Fruit fly (Drosophila melanogaster) whole organism, embryonic: Measurements from ENCODE around the gene CG11307.

Source experiments
- ATbp ChIP-seq: fragments of 200-800 bp; sonication (Bioruptor generic); optimal IDR thresholded peaks from 2 replicates; lab custom pipeline; 2017; ENCODE audit warnings: missing biosample characterization, mild to moderate bottlenecking, missing genetic modification characterization, missing genetic modification reagents
- Bdp1 ChIP-seq: fragments of 200-800 bp; sonication (Bioruptor generic); optimal IDR thresholded peaks from 3 replicates; lab custom pipeline; 2016; ENCODE audit warnings: missing biosample characterization, missing genetic modification characterization
- BtbVII ChIP-seq: fragments of 200-800 bp; sonication (Bioruptor generic); optimal IDR thresholded peaks from 3 replicates; lab custom pipeline; 2017; ENCODE audit warnings: missing biosample characterization, mild to moderate bottlenecking, missing genetic modification characterization
- C15 ChIP-seq: fragments of 200-800 bp; sonication (Bioruptor generic); IDR thresholded peaks from 3 replicates; pipeline ENCODE4 v1.3.6; 2022; ENCODE audit warnings: missing biosample characterization, missing genetic modification characterization
- CG10959 ChIP-seq: fragments of 200-800 bp; sonication (Bioruptor generic); IDR thresholded peaks from 2 replicates; pipeline ENCODE4 v1.3.6; 2022; ENCODE audit warnings: missing biosample characterization, missing genetic modification characterization
- CG12155 ChIP-seq: fragments of 200-800 bp; sonication (Bioruptor generic); optimal IDR thresholded peaks from 3 replicates; lab custom pipeline; 2016; ENCODE audit warnings: missing biosample characterization, missing genetic modification characterization
- CG1233 ChIP-seq: fragments of 200-800 bp; sonication (Bioruptor generic); optimal IDR thresholded peaks from 4 replicates; lab custom pipeline; 2018; ENCODE audit warnings: missing biosample characterization, mild to moderate bottlenecking, missing genetic modification characterization
- CG12744 ChIP-seq: fragments of 200-800 bp; sonication (Bioruptor generic); optimal IDR thresholded peaks from 2 replicates; lab custom pipeline; 2016; ENCODE audit warnings: missing biosample characterization, missing genetic modification characterization
- CG13123 ChIP-seq: fragments of 200-800 bp; sonication (Bioruptor generic); optimal IDR thresholded peaks from 2 replicates; lab custom pipeline; 2016; ENCODE audit warnings: missing biosample characterization, missing genetic modification characterization
- CG15269 ChIP-seq: fragments of 200-800 bp; sonication (Bioruptor generic); optimal IDR thresholded peaks from 2 replicates; lab custom pipeline; 2018; ENCODE audit warnings: missing biosample characterization, mild to moderate bottlenecking, missing genetic modification characterization, moderate library complexity
- CG1647 ChIP-seq: fragments of 200-800 bp; sonication (Bioruptor generic); optimal IDR thresholded peaks from 3 replicates; lab custom pipeline; 2016; ENCODE audit warnings: missing biosample characterization, missing genetic modification characterization
- CG17328 ChIP-seq: fragments of 200-800 bp; sonication (Bioruptor generic); IDR thresholded peaks from 2 replicates; pipeline ENCODE4 v1.3.6; 2022; ENCODE audit warnings: missing biosample characterization, missing genetic modification characterization
- CG18476 ChIP-seq: fragments of 200-800 bp; sonication (Bioruptor generic); optimal IDR thresholded peaks from 2 replicates; lab custom pipeline; 2016; ENCODE audit warnings: missing biosample characterization, mild to moderate bottlenecking, missing genetic modification characterization
- CG3281 ChIP-seq: fragments of 200-800 bp; sonication (Bioruptor generic); optimal IDR thresholded peaks from 3 replicates; lab custom pipeline; 2017; ENCODE audit warnings: missing biosample characterization, mild to moderate bottlenecking, missing genetic modification characterization
- CG34422 ChIP-seq: fragments of 200-800 bp; sonication (Bioruptor generic); IDR thresholded peaks from 3 replicates; pipeline ENCODE4 v1.3.6; 2022; ENCODE audit warnings: missing biosample characterization, missing genetic modification characterization
- CG4854 ChIP-seq: fragments of 200-800 bp; sonication (Bioruptor generic); optimal IDR thresholded peaks from 2 replicates; lab custom pipeline; 2016; ENCODE audit warnings: missing biosample characterization, missing genetic modification characterization, inconsistent platforms
- CG6272 ChIP-seq: fragments of 200-800 bp; sonication (Bioruptor generic); IDR thresholded peaks from 2 replicates; pipeline ENCODE4 v1.3.6; 2022; ENCODE audit warnings: missing biosample characterization, missing genetic modification characterization
- CG6791 ChIP-seq: fragments of 200-800 bp; sonication (Bioruptor generic); IDR thresholded peaks from 3 replicates; pipeline ENCODE4 v1.3.6; 2022; ENCODE audit warnings: missing biosample characterization, missing genetic modification characterization; ENCODE audit not compliant: partially characterized antibody
- CG6813 ChIP-seq: fragments of 200-800 bp; sonication (Bioruptor generic); optimal IDR thresholded peaks from 2 replicates; lab custom pipeline; 2017; ENCODE audit warnings: missing biosample characterization, missing genetic modification characterization, mild to moderate bottlenecking, moderate library complexity, missing genetic modification reagents
- CG7745 ChIP-seq: fragments of 200-800 bp; sonication (Bioruptor generic); optimal IDR thresholded peaks from 2 replicates; lab custom pipeline; 2018; ENCODE audit warnings: missing biosample characterization, mild to moderate bottlenecking, missing genetic modification characterization, moderate library complexity
- CG7963 ChIP-seq: fragments of 200-800 bp; sonication (Bioruptor generic); IDR thresholded peaks from 3 replicates; pipeline ENCODE4 v1.3.6; 2022; ENCODE audit warnings: missing biosample characterization, missing genetic modification characterization; ENCODE audit not compliant: partially characterized antibody
- Chrac-16 ChIP-seq: fragments of 200-800 bp; sonication (Bioruptor generic); optimal IDR thresholded peaks from 3 replicates; lab custom pipeline; 2016; ENCODE audit warnings: missing biosample characterization, missing genetic modification characterization
- Ets65A ChIP-seq: fragments of 200-800 bp; sonication (Bioruptor generic); peaks from one replicate; lab custom pipeline; 2016; ENCODE audit warnings: missing biosample characterization, missing genetic modification characterization
- Fer2 ChIP-seq: fragments of 200-800 bp; sonication (Bioruptor generic); optimal IDR thresholded peaks from 2 replicates; lab custom pipeline; 2018; ENCODE audit warnings: missing biosample characterization, mild to moderate bottlenecking, missing genetic modification characterization, moderate library complexity
- Gsc ChIP-seq: fragments of 200-800 bp; sonication (Bioruptor generic); IDR thresholded peaks from 2 replicates; pipeline ENCODE4 v1.3.6; 2022; ENCODE audit warnings: missing biosample characterization, missing genetic modification characterization
- Gug ChIP-seq: fragments of 200-800 bp; sonication (Bioruptor generic); IDR thresholded peaks from 4 replicates; pipeline ENCODE4 v1.3.6; 2022; ENCODE audit warnings: missing biosample characterization, missing genetic modification characterization
- MBD-R2 ChIP-seq: fragments of 200-800 bp; sonication (Bioruptor generic); IDR thresholded peaks from 2 replicates; pipeline ENCODE4 v1.3.6; 2022; ENCODE audit warnings: missing biosample characterization, missing genetic modification characterization
- Mad ChIP-seq: fragments of 200-800 bp; sonication (Bioruptor generic); optimal IDR thresholded peaks from 2 replicates; lab custom pipeline; 2016; ENCODE audit warnings: missing biosample characterization, missing genetic modification characterization
- Nf-YA ChIP-seq: fragments of 200-800 bp; sonication (Bioruptor generic); IDR thresholded peaks from 2 replicates; pipeline ENCODE4 v1.3.6; 2022; ENCODE audit warnings: missing biosample characterization, missing genetic modification characterization
- Nf-YB ChIP-seq: fragments of 200-800 bp; sonication (Bioruptor generic); optimal IDR thresholded peaks from 3 replicates; lab custom pipeline; 2019; ENCODE audit warnings: missing biosample characterization, mild to moderate bottlenecking, missing genetic modification characterization, moderate library complexity
- NfI ChIP-seq: fragments of 200-800 bp; sonication (Bioruptor generic); optimal IDR thresholded peaks from 3 replicates; lab custom pipeline; 2018; ENCODE audit warnings: missing biosample characterization, mild to moderate bottlenecking, missing genetic modification characterization, moderate library complexity
- Opbp ChIP-seq: fragments of 200-800 bp; sonication (Bioruptor generic); IDR thresholded peaks from 3 replicates; pipeline ENCODE4 v1.3.6; 2022; ENCODE audit warnings: missing biosample characterization, missing genetic modification characterization; ENCODE audit not compliant: partially characterized antibody
- Ravus ChIP-seq: fragments of 200-800 bp; sonication (Bioruptor generic); IDR thresholded peaks from 2 replicates; pipeline ENCODE4 v1.3.6; 2022; ENCODE audit warnings: missing biosample characterization, missing genetic modification characterization
- Sry-β ChIP-seq: fragments of 200-800 bp; sonication (Bioruptor generic); optimal IDR thresholded peaks from 2 replicates; lab custom pipeline; 2018; ENCODE audit warnings: missing biosample characterization, mild to moderate bottlenecking, missing genetic modification characterization, moderate library complexity
- ash1 ChIP-seq: fragments of 200-800 bp; sonication (Bioruptor generic); optimal IDR thresholded peaks from 2 replicates; lab custom pipeline; 2018; ENCODE audit warnings: missing biosample characterization, mild to moderate bottlenecking, missing genetic modification characterization
- bcd ChIP-seq: fragments of 200-800 bp; sonication (Bioruptor generic); optimal IDR thresholded peaks from 2 replicates; lab custom pipeline; 2017; ENCODE audit warnings: missing biosample characterization, mild to moderate bottlenecking, missing genetic modification characterization
- corto ChIP-seq: fragments of 200-800 bp; sonication (Bioruptor generic); optimal IDR thresholded peaks from 2 replicates; lab custom pipeline; 2016; ENCODE audit warnings: missing biosample characterization, mild to moderate bottlenecking, missing genetic modification characterization, moderate library complexity
- crol ChIP-seq: fragments of 200-800 bp; sonication (Bioruptor generic); IDR thresholded peaks from 2 replicates; pipeline ENCODE4 v1.3.6; 2022; ENCODE audit warnings: missing biosample characterization, missing genetic modification characterization
- dmrt11E ChIP-seq: fragments of 200-800 bp; sonication (Bioruptor generic); optimal IDR thresholded peaks from 3 replicates; lab custom pipeline; 2018; ENCODE audit warnings: missing biosample characterization, mild to moderate bottlenecking, missing genetic modification characterization, moderate library complexity
- fd3F ChIP-seq: fragments of 200-800 bp; sonication (Bioruptor generic); optimal IDR thresholded peaks from 2 replicates; lab custom pipeline; 2018; ENCODE audit warnings: missing biosample characterization, mild to moderate bottlenecking, missing genetic modification characterization, moderate library complexity
- fru ChIP-seq: fragments of >200 bp; optimal IDR thresholded peaks from 2 replicates; lab custom pipeline; 2017
- ind ChIP-seq: fragments of 200-800 bp; sonication (Bioruptor generic); optimal IDR thresholded peaks from 3 replicates; lab custom pipeline; 2016; ENCODE audit warnings: missing biosample characterization, missing genetic modification characterization
- jumu ChIP-seq: fragments of 200-800 bp; sonication (Bioruptor generic); optimal IDR thresholded peaks from 3 replicates; lab custom pipeline; 2016; ENCODE audit warnings: missing biosample characterization, missing genetic modification characterization
- ken ChIP-seq: fragments of 200-800 bp; sonication (Bioruptor generic); IDR thresholded peaks from 3 replicates; pipeline ENCODE4 v1.3.6; 2022; ENCODE audit warnings: missing biosample characterization, missing genetic modification characterization
- mld ChIP-seq: fragments of 200-800 bp; sonication (Bioruptor generic); IDR thresholded peaks from 3 replicates; pipeline ENCODE4 v1.3.6; 2022; ENCODE audit warnings: missing biosample characterization, missing genetic modification characterization; ENCODE audit not compliant: partially characterized antibody
- pita ChIP-seq: fragments of 200-800 bp; sonication (Bioruptor generic); optimal IDR thresholded peaks from 2 replicates; lab custom pipeline; 2017; ENCODE audit warnings: missing biosample characterization, mild to moderate bottlenecking, missing genetic modification characterization
- ranshi ChIP-seq: fragments of 200-800 bp; sonication (Bioruptor generic); IDR thresholded peaks from 2 replicates; pipeline ENCODE4 v1.3.6; 2022; ENCODE audit warnings: missing biosample characterization, missing genetic modification characterization
- schlank ChIP-seq: fragments of 200-800 bp; sonication (Bioruptor generic); optimal IDR thresholded peaks from 2 replicates; lab custom pipeline; 2018; ENCODE audit warnings: missing biosample characterization, mild to moderate bottlenecking, missing genetic modification characterization
- scrt ChIP-seq: fragments of 200-800 bp; sonication (Bioruptor generic); optimal IDR thresholded peaks from 2 replicates; lab custom pipeline; 2018; ENCODE audit warnings: missing biosample characterization, mild to moderate bottlenecking, missing genetic modification characterization, moderate library complexity
- shn ChIP-seq: fragments of 200-800 bp; sonication (Bioruptor generic); optimal IDR thresholded peaks from 3 replicates; lab custom pipeline; 2016; ENCODE audit warnings: missing biosample characterization, missing genetic modification characterization
- tup ChIP-seq: fragments of 200-800 bp; sonication (Bioruptor generic); optimal IDR thresholded peaks from 2 replicates; lab custom pipeline; 2016; ENCODE audit warnings: missing biosample characterization, mild to moderate bottlenecking, missing genetic modification characterization, moderate library complexity

The CG11307 gene

DNA sequence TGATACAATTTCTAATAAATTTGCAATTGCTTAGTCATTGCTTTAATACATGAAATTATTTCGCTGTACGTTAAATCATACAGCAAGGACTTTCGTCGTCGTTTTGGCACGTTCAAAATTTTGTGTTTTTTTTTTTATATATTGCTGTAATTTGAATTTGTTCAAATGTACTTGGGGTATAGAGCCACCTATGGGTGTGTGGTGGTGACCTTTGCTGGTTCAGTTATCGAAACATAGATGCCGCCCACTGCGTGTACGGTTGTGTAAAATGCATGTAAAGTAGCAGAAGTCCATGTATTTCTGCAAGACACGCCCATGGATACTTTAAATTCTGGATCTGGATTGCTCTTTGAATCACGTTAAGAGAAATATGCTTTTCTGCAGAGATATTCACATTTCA lies 13.2 kb upstream of the CG11307 start (continued):
- TF ChIP-seq CG18476 (GFP tag; lab: Kevin White, UChicago) (no peak), CG15269 (no peak), Gug (GFP tag; lab: Robert Waterston, UW) (peak; percentile 59; the same call in 2 of the 4 replicates), CG34422 (peak; percentile 61; the same call in 1 of the 3 replicates), C15 (GFP tag; lab: Robert Waterston, UW) (no peak), CG17328 (GFP tag; lab: Robert Waterston, UW) (peak; percentile 61; the same call in 1 of the 2 replicates), bcd (GFP tag; lab: Kevin White, UChicago) (peak; percentile 48), ash1 (GFP tag; lab: Kevin White, UChicago) (peak; percentile 1), Fer2 (no peak), Nf-YA (GFP tag; lab: Robert Waterston, UW) (no peak), fru (no peak), CG1647 (GFP tag; lab: Kevin White, UChicago) (peak; percentile 6), scrt (GFP tag; lab: Kevin White, UChicago) (no peak), jumu (GFP tag; lab: Kevin White, UChicago) (peak; percentile 51), CG12744 (GFP tag; lab: Kevin White, UChicago) (peak; percentile 67), CG6813 (no peak), MBD-R2 (no peak), CG13123 (no peak), ind (GFP tag; lab: Kevin White, UChicago) (peak; percentile 42), Ravus (GFP tag; lab: Robert Waterston, UW) (no peak), Sry-β (GFP tag; lab: Kevin White, UChicago) (no peak), ATbp (GFP tag; lab: Kevin White, UChicago) (no peak), ranshi (GFP tag; lab: Robert Waterston, UW) (peak; percentile 69), crol (no peak), CG12155 (GFP tag; lab: Kevin White, UChicago) (peak; percentile 49), Gsc (no peak), Opbp (GFP tag; lab: Robert Waterston, UW) (peak; percentile 57; the same call in 1 of the 3 replicates), fd3F (GFP tag; lab: Kevin White, UChicago) (peak; percentile 18), NfI (peak; percentile 53), Chrac-16 (peak; percentile 80), CG3281 (GFP tag; lab: Kevin White, UChicago) (no peak), Mad (GFP tag; lab: Kevin White, UChicago) (peak; percentile 52), schlank (tag; lab: Kevin White, UChicago) (no peak), CG7745 (tag; lab: Kevin White, UChicago) (no peak), CG6272 (GFP tag; lab: Robert Waterston, UW) (no peak), corto (GFP tag; lab: Kevin White, UChicago) (no peak), BtbVII (GFP tag; lab: Kevin White, UChicago) (no peak), CG1233 (peak; percentile 30), mld (GFP tag; lab: Robert Waterston, UW) (no peak), Nf-YB (GFP tag; lab: Kevin White, UChicago) (peak; percentile 56), shn (GFP tag; lab: Kevin White, UChicago) (peak; percentile 62), CG7963 (GFP tag; lab: Robert Waterston, UW) (no peak), tup (GFP tag; lab: Kevin White, UChicago) (no peak), Bdp1 (GFP tag; lab: Kevin White, UChicago) (no peak), CG10959 (GFP tag; lab: Robert Waterston, UW) (peak; percentile 64), ken (GFP tag; lab: Robert Waterston, UW) (peak; percentile 66; the same call in 2 of the 3 replicates), dmrt11E (tag; lab: Kevin White, UChicago) (peak; percentile 31), CG4854 (peak; percentile 16), CG6791 (GFP tag; lab: Robert Waterston, UW) (peak; percentile 77), Ets65A (GFP tag; lab: Kevin White, UChicago) (peak; percentile 96), pita (peak; percentile 50)
